Fruit fly (Drosophila melanogaster): Measurements from ENCODE around the gene rumpel.

rumpel gene

dm6 chrX:7416953-7417352 is 1.4 kb upstream of the rumpel start, which contains the start of gene CG34337:
Gene CG34337 (plus strand): TSS chrX:7417253.
- TF ChIP-seq CG8119 (GFP tag; IDR thresholded peaks at IDR 0.05) (no peak), net (GFP tag; optimal IDR thresholded peaks at IDR 0.05) (no peak), acj6 (GFP tag; optimal IDR thresholded peaks at IDR 0.05) (no peak), CG8632 (GFP tag; optimal IDR thresholded peaks at IDR 0.05) (no peak), Gug (GFP tag; IDR thresholded peaks at IDR 0.05) (no peak), Eip78C (GFP tag) (no peak), fd59A (GFP tag; optimal IDR thresholded peaks at IDR 0.05) (no peak), CG7368 (GFP tag; optimal IDR thresholded peaks at IDR 0.05) (no peak), salr (GFP tag; optimal IDR thresholded peaks at IDR 0.05) (no peak), fd85E (GFP tag; optimal IDR thresholded peaks at IDR 0.05) (no peak), CG6276 (GFP tag; optimal IDR thresholded peaks at IDR 0.05) (no peak), cyc (GFP tag; optimal IDR thresholded peaks at IDR 0.05) (no peak), CG3032 (tag; optimal IDR thresholded peaks at IDR 0.05) (no peak), Lpt (GFP tag; optimal IDR thresholded peaks at IDR 0.05) (no peak), CG4318 (GFP tag; optimal IDR thresholded peaks at IDR 0.05) (no peak), CG11294 (GFP tag; IDR thresholded peaks at IDR 0.05) (no peak), CG34406 (GFP tag; optimal IDR thresholded peaks at IDR 0.05) (no peak), Eip93F (GFP tag; optimal IDR thresholded peaks at IDR 0.05) (no peak), CG32006 (GFP tag; optimal IDR thresholded peaks at IDR 0.05) (no peak)

dm6 chrX:7417875-7418274 is 519 bp upstream of the rumpel start:
- no peak for TF ChIP-seq dsx (GFP tag; optimal IDR thresholded peaks at IDR 0.05; ENCODE audit: poor library complexity, severe bottlenecking)

dm6 chrX:7422577-7422976 is 4.2 kb downstream of the rumpel start:
- TF ChIP-seq Hr38 (GFP tag; optimal IDR thresholded peaks at IDR 0.05) = no peak
- no peak for TF ChIP-seq OdsH (GFP tag; optimal IDR thresholded peaks at IDR 0.05)
- TF ChIP-seq Sox102F (GFP tag; optimal IDR thresholded peaks at IDR 0.05) = no peak
- no peak for TF ChIP-seq Sox15 (GFP tag; optimal IDR thresholded peaks at IDR 0.05)
- TF ChIP-seq Eip93F (GFP tag; optimal IDR thresholded peaks at IDR 0.05) = no peak

- no peak for TF ChIP-seq CG6854 (GFP tag; optimal IDR thresholded peaks at IDR 0.05)
- no peak for TF ChIP-seq CG9139 (GFP tag; optimal IDR thresholded peaks at IDR 0.05)
- TF ChIP-seq Hr4 (GFP tag; optimal IDR thresholded peaks at IDR 0.05) = no peak
- TF ChIP-seq CG6808 (GFP tag; optimal IDR thresholded peaks at IDR 0.05) = no peak
- no peak for TF ChIP-seq CG3919 (GFP tag; optimal IDR thresholded peaks at IDR 0.05)
- TF ChIP-seq CG6276 (GFP tag; optimal IDR thresholded peaks at IDR 0.05) = no peak
- no peak for TF ChIP-seq salr (GFP tag; optimal IDR thresholded peaks at IDR 0.05)
- no peak for TF ChIP-seq CG4318 (GFP tag; optimal IDR thresholded peaks at IDR 0.05)
- TF ChIP-seq achi (GFP tag; optimal IDR thresholded peaks at IDR 0.05) = no peak
- TF ChIP-seq eg (GFP tag; IDR thresholded peaks at IDR 0.05) = no peak
- TF ChIP-seq CG8119 (GFP tag; IDR thresholded peaks at IDR 0.05) = no peak
Measured at dm6 chrX:7424742-7425141, 6.3 kb downstream of the rumpel start, which contains the start of gene CG15036. Gene CG15036 (minus strand): TSS chrX:7424842.

dm6 chrX:7425643-7426042 is 7.2 kb downstream of the rumpel start, which contains the start of gene CG32726:
Gene CG32726 (minus strand): TSS chrX:7425743.
- TF ChIP-seq CG16779 (tag; optimal IDR thresholded peaks at IDR 0.05) (no peak), acj6 (GFP tag; optimal IDR thresholded peaks at IDR 0.05) (no peak), Smox (GFP tag; optimal IDR thresholded peaks at IDR 0.05) (no peak), CG6808 (GFP tag; optimal IDR thresholded peaks at IDR 0.05) (no peak), CG11902 (GFP tag; optimal IDR thresholded peaks at IDR 0.05) (no peak), OdsH (GFP tag; optimal IDR thresholded peaks at IDR 0.05) (no peak), cyc (GFP tag; optimal IDR thresholded peaks at IDR 0.05) (no peak)

Data from whole organism, prepupa.